Worm (Caenorhabditis elegans) whole organism, young adult: ENCODE results near the gene W02F12.4.

Experiments used
- B0035.1 ChIP-seq: sonication (generic microtip); optimal IDR thresholded peaks from 2 replicates; lab custom pipeline; 2016; ENCODE audit warnings: missing genetic modification characterization, mild to moderate bottlenecking, missing compliant biosample characterization, missing genotype, missing genetic modification reagents
- B0336.3 ChIP-seq: fragments of 200-800 bp; sonication (Bioruptor generic); IDR thresholded peaks from 2 replicates; pipeline ENCODE4 v1.3.6; 2022; ENCODE audit warnings: missing genetic modification characterization, missing compliant biosample characterization
- D2030.7 ChIP-seq: fragments of 200-800 bp; sonication (Bioruptor generic); IDR thresholded peaks from 2 replicates; pipeline ENCODE4 v1.3.6; 2022; ENCODE audit warnings: missing genetic modification reagents, missing genetic modification characterization, missing compliant biosample characterization
- F10E7.11 ChIP-seq: sonication (generic microtip); optimal IDR thresholded peaks from 2 replicates; lab custom pipeline; 2017; ENCODE audit warnings: mild to moderate bottlenecking, missing genetic modification characterization, moderate library complexity, missing compliant biosample characterization
- F22D6.2 ChIP-seq: sonication (generic microtip); optimal IDR thresholded peaks from 2 replicates; lab custom pipeline; 2016; ENCODE audit warnings: mild to moderate bottlenecking, missing genetic modification characterization, missing compliant biosample characterization
- F33H1.4 ChIP-seq: fragments of 200-800 bp; sonication (Bioruptor generic); IDR thresholded peaks from 2 replicates; pipeline ENCODE4 v1.3.6; 2022; ENCODE audit warnings: missing genetic modification reagents, missing genetic modification characterization, missing compliant biosample characterization
- F37B4.10 ChIP-seq: fragments of 200-800 bp; sonication (Bioruptor generic); IDR thresholded peaks from 2 replicates; pipeline ENCODE4 v1.3.6; 2022; ENCODE audit warnings: missing genetic modification characterization, missing compliant biosample characterization
- F57C9.4 ChIP-seq: sonication (generic microtip); optimal IDR thresholded peaks from 2 replicates; lab custom pipeline; 2017; ENCODE audit warnings: mild to moderate bottlenecking, missing genetic modification characterization, missing compliant biosample characterization
- K12H6.12 ChIP-seq: fragments of 200-800 bp; sonication (Bioruptor generic); optimal IDR thresholded peaks from 2 replicates; lab custom pipeline; 2018; ENCODE audit warnings: mild to moderate bottlenecking, missing genetic modification characterization, missing compliant biosample characterization
- Y95B8A.8 ChIP-seq: fragments of 200-800 bp; sonication (Bioruptor generic); IDR thresholded peaks from 2 replicates; pipeline ENCODE4 v1.3.6; 2022; ENCODE audit warnings: missing genetic modification reagents, missing genetic modification characterization, missing compliant biosample characterization
- ama-1 ChIP-seq, 3 experiments: fragments of 150-350 bp in 1 of 3; sonication (generic microtip) in 2 of 3; optimal IDR thresholded peaks; 2 replicates each; lab custom pipeline; 2014 to 2018; ENCODE audit warnings: missing biosample characterization in 2 of 3, missing genetic modification characterization in 2 of 3, missing genetic modification reagents in 2 of 3
- attf-5 ChIP-seq: fragments of 200-800 bp; sonication (Bioruptor generic); optimal IDR thresholded peaks from 2 replicates; lab custom pipeline; 2018; ENCODE audit warnings: mild to moderate bottlenecking, missing genetic modification characterization, missing compliant biosample characterization
- bed-2 ChIP-seq: fragments of 200-800 bp; sonication (Bioruptor generic); IDR thresholded peaks from 2 replicates; pipeline ENCODE4 v1.3.6; 2022; ENCODE audit warnings: missing genetic modification reagents, missing genetic modification characterization, missing compliant biosample characterization
- ccch-3 ChIP-seq: fragments of 200-800 bp; sonication (Bioruptor generic); optimal IDR thresholded peaks from 2 replicates; lab custom pipeline; 2018; ENCODE audit warnings: mild to moderate bottlenecking, missing genetic modification characterization, missing compliant biosample characterization
- ceh-79 ChIP-seq: sonication (generic microtip); optimal IDR thresholded peaks from 2 replicates; lab custom pipeline; 2017; ENCODE audit warnings: mild to moderate bottlenecking, missing genetic modification characterization, missing compliant biosample characterization
- ceh-91 ChIP-seq: fragments of 200-800 bp; sonication (Bioruptor generic); IDR thresholded peaks from 2 replicates; pipeline ENCODE4 v1.3.6; 2022; ENCODE audit warnings: missing genetic modification reagents, missing genetic modification characterization, missing compliant biosample characterization
- die-1 ChIP-seq: sonication (generic microtip); optimal IDR thresholded peaks from 2 replicates; lab custom pipeline; 2016; ENCODE audit warnings: missing genotype, mild to moderate bottlenecking, missing genetic modification characterization, missing compliant biosample characterization
- dox-1 ChIP-seq: fragments of 200-800 bp; sonication (Bioruptor generic); IDR thresholded peaks from 2 replicates; pipeline ENCODE4 v1.3.6; 2022; ENCODE audit warnings: missing genetic modification reagents, missing genetic modification characterization, missing compliant biosample characterization
- dpl-1 ChIP-seq: fragments of 150-350 bp; optimal IDR thresholded peaks from 2 replicates; lab custom pipeline; 2014; ENCODE audit warnings: missing biosample characterization, missing genetic modification reagents, missing genetic modification characterization
- efl-1 ChIP-seq: fragments of 150-350 bp; optimal IDR thresholded peaks from 2 replicates; lab custom pipeline; 2014; ENCODE audit warnings: missing biosample characterization, missing genetic modification reagents, missing genetic modification characterization
- egrh-3 ChIP-seq: fragments of 200-800 bp; sonication (Bioruptor generic); IDR thresholded peaks from 2 replicates; pipeline ENCODE4 v1.3.6; 2022; ENCODE audit warnings: missing genetic modification reagents, missing genetic modification characterization, missing compliant biosample characterization
- ets-4 ChIP-seq: fragments of 200-800 bp; sonication (Bioruptor generic); optimal IDR thresholded peaks from 2 replicates; lab custom pipeline; 2018; ENCODE audit warnings: mild to moderate bottlenecking, missing genetic modification characterization, missing compliant biosample characterization
- gei-17 ChIP-seq: fragments of 200-800 bp; sonication (Bioruptor generic); optimal IDR thresholded peaks from 2 replicates; lab custom pipeline; 2018; ENCODE audit warnings: mild to moderate bottlenecking, missing genetic modification characterization, missing compliant biosample characterization
- hmg-1.2 ChIP-seq: fragments of 200-800 bp; sonication (Bioruptor generic); IDR thresholded peaks from 2 replicates; pipeline ENCODE4 v1.3.6; 2022; ENCODE audit warnings: missing genetic modification reagents, missing genetic modification characterization, missing compliant biosample characterization
- hrde-1 ChIP-seq: sonication (generic microtip); optimal IDR thresholded peaks from 2 replicates; lab custom pipeline; 2016; ENCODE audit warnings: missing genetic modification characterization, mild to moderate bottlenecking, missing compliant biosample characterization, moderate library complexity, missing genotype, missing genetic modification reagents, borderline replicate concordance
- hsf-1 ChIP-seq: fragments of 200-800 bp; sonication (Bioruptor generic); IDR thresholded peaks from 2 replicates; pipeline ENCODE4 v1.3.6; 2022; ENCODE audit warnings: missing genetic modification reagents, missing genetic modification characterization, missing compliant biosample characterization
- lag-1 ChIP-seq: fragments of 200-800 bp; sonication (Bioruptor generic); IDR thresholded peaks from 2 replicates; pipeline ENCODE4 v1.3.6; 2022; ENCODE audit warnings: missing genetic modification reagents, missing genetic modification characterization, missing compliant biosample characterization
- let-526 ChIP-seq: fragments of 200-800 bp; sonication (Bioruptor generic); IDR thresholded peaks from 2 replicates; pipeline ENCODE4 v1.3.6; 2022; ENCODE audit warnings: missing genetic modification reagents, missing genetic modification characterization, missing compliant biosample characterization
- lin-26 ChIP-seq: fragments of 200-800 bp; sonication (Bioruptor generic); IDR thresholded peaks from 2 replicates; pipeline ENCODE4 v1.3.6; 2022; ENCODE audit warnings: missing genetic modification reagents, missing genetic modification characterization, missing compliant biosample characterization
- lin-35 ChIP-seq, 3 experiments: fragments of 150-350 bp in 2 of 3; sonication (generic microtip) in 1 of 3; optimal IDR thresholded peaks; 2 replicates each; lab custom pipeline; 2014 to 2018; ENCODE audit warnings: missing biosample characterization in 3 of 3, missing genetic modification characterization in 3 of 3, missing genetic modification reagents in 3 of 3
- lin-54 ChIP-seq: fragments of 200-800 bp; sonication (Bioruptor generic); optimal IDR thresholded peaks from 2 replicates; lab custom pipeline; 2018; ENCODE audit warnings: mild to moderate bottlenecking, missing genetic modification characterization, missing compliant biosample characterization
- lsl-1 ChIP-seq: fragments of 200-800 bp; sonication (Bioruptor generic); optimal IDR thresholded peaks from 2 replicates; lab custom pipeline; 2018; ENCODE audit warnings: mild to moderate bottlenecking, missing genetic modification characterization, moderate library complexity, missing compliant biosample characterization
- madf-10 ChIP-seq: sonication (generic microtip); optimal IDR thresholded peaks from 2 replicates; lab custom pipeline; 2016; ENCODE audit warnings: mild to moderate bottlenecking, missing genetic modification characterization, missing compliant biosample characterization
- madf-6 ChIP-seq: fragments of 200-800 bp; sonication (Bioruptor generic); IDR thresholded peaks from 2 replicates; pipeline ENCODE4 v1.3.6; 2022; ENCODE audit warnings: missing genetic modification reagents, missing genetic modification characterization, missing compliant biosample characterization
- madf-8 ChIP-seq: fragments of 200-800 bp; sonication (Bioruptor generic); conservative IDR thresholded peaks from 2 replicates; pipeline ENCODE4 v1.3.6; 2022; ENCODE audit warnings: missing genetic modification reagents, missing genetic modification characterization, missing compliant biosample characterization
- rcor-1 ChIP-seq: fragments of 200-800 bp; sonication (Bioruptor generic); IDR thresholded peaks from 2 replicates; pipeline ENCODE4 v1.3.6; 2022; ENCODE audit warnings: missing genetic modification reagents, missing genetic modification characterization, missing compliant biosample characterization
- sdz-38 ChIP-seq: sonication (generic microtip); optimal IDR thresholded peaks from 2 replicates; lab custom pipeline; 2016; ENCODE audit warnings: missing genotype, missing genetic modification characterization, missing compliant biosample characterization
- snpc-1.3 ChIP-seq: sonication (generic microtip); optimal IDR thresholded peaks from 2 replicates; lab custom pipeline; 2017; ENCODE audit warnings: missing genetic modification characterization, mild to moderate bottlenecking, missing compliant biosample characterization, antibody characterized with exemption, moderate library complexity, missing genotype, missing genetic modification reagents; ENCODE audit not compliant: insufficient read depth
- snpc-3.4 ChIP-seq: sonication (generic microtip); optimal IDR thresholded peaks from 2 replicates; lab custom pipeline; 2017; ENCODE audit warnings: missing genetic modification characterization, mild to moderate bottlenecking, missing compliant biosample characterization, antibody characterized with exemption, moderate library complexity, missing genotype, missing genetic modification reagents
- snpc-4 ChIP-seq, 5 experiments: fragments of 150-350 bp in 1 of 5; sonication (generic microtip) in 4 of 5; optimal IDR thresholded peaks; 2 replicates each; lab custom pipeline; 2014 to 2018; ENCODE audit warnings: missing genetic modification characterization in 5 of 5, missing biosample characterization in 3 of 5, antibody characterized with exemption in 2 of 5, mild to moderate bottlenecking in 2 of 5, missing compliant biosample characterization in 2 of 5, missing genotype in 2 of 5, moderate library complexity in 2 of 5, missing genetic modification reagents in 1 of 5
- xnd-1 ChIP-seq: sonication (generic microtip); optimal IDR thresholded peaks from 2 replicates; lab custom pipeline; 2016; ENCODE audit warnings: missing genotype, missing genetic modification reagents, missing genetic modification characterization, missing compliant biosample characterization

Gene W02F12.4

ce11 chrV:6705367-6705766 lies 1.4 kb downstream of the W02F12.4 start:
- TF ChIP-seq F22D6.2 (tag; lab: Kevin White, UChicago) (no peak), ceh-91 (GFP tag; lab: Robert Waterston, UW) (0 out of 2 replicates have a peak, but pooled peaks have one; percentile 33), lsl-1 (peak; percentile 15)

ce11 chrV:6704482-6704881 lies 2.3 kb downstream of the W02F12.4 start:
- TF ChIP-seq lin-35 (GFP tag; optimal IDR thresholded peaks at IDR 0.05; lab: Kevin White, UChicago) (no peak), lin-26 (GFP tag; lab: Robert Waterston, UW) (peak; percentile 28; the same call in 1 of the 2 replicates), efl-1 (no peak), sdz-38 (tag; lab: Kevin White, UChicago) (no peak), ama-1 (optimal IDR thresholded peaks at IDR 0.05; lab: Kevin White, UChicago) (no peak), ama-1 (GFP tag; optimal IDR thresholded peaks at IDR 0.05; lab: Kevin White, UChicago) (no peak), hsf-1 (no peak), xnd-1 (tag; lab: Kevin White, UChicago) (peak; percentile 25), F37B4.10 (GFP tag; lab: Robert Waterston, UW) (no peak), ceh-79 (no peak), Y95B8A.8 (GFP tag; lab: Robert Waterston, UW) (0 out of 2 replicates have a peak, but pooled peaks have one; percentile 7), attf-5 (GFP tag; lab: Kevin White, UChicago) (no peak), B0336.3 (peak; percentile 58; the same call in 1 of the 2 replicates), K12H6.12 (tag; lab: Kevin White, UChicago) (no peak), let-526 (GFP tag; lab: Robert Waterston, UW) (no peak), die-1 (tag; lab: Kevin White, UChicago) (no peak), gei-17 (GFP tag; lab: Kevin White, UChicago) (no peak), lag-1 (no peak), rcor-1 (no peak), snpc-4 (GFP tag; optimal IDR thresholded peaks at IDR 0.05; lab: Kevin White, UChicago) (no peak), snpc-4 (tag; optimal IDR thresholded peaks at IDR 0.05; lab: Kevin White, UChicago) (no peak), hrde-1 (tag; lab: Kevin White, UChicago) (no peak), F10E7.11 (no peak), B0035.1 (no peak), bed-2 (no peak), madf-6 (GFP tag; lab: Robert Waterston, UW) (peak; percentile 55; the same call in 1 of the 2 replicates), ets-4 (no peak), egrh-3 (GFP tag; lab: Robert Waterston, UW) (no peak), lin-54 (no peak), hmg-1.2 (no peak)

- TF ChIP-seq ccch-3 (GFP tag; lab: Kevin White, UChicago) (no peak), D2030.7 (GFP tag; lab: Robert Waterston, UW) (0 out of 2 replicates have a peak, but pooled peaks have one; percentile 35), dox-1 (GFP tag; lab: Robert Waterston, UW) (0 out of 2 replicates have a peak, but pooled peaks have one; percentile 21), dpl-1 (peak; percentile 61), madf-8 (GFP tag; lab: Robert Waterston, UW) (peak; percentile 67), lin-54 (peak; percentile 10), snpc-1.3 (peak; percentile 12), rcor-1 (0 out of 2 replicates have a peak, but pooled peaks have one; percentile 8), madf-10 (no peak), efl-1 (peak; percentile 77), F33H1.4 (GFP tag; lab: Robert Waterston, UW) (peak; percentile 82), madf-6 (GFP tag; lab: Robert Waterston, UW) (peak; percentile 90), F57C9.4 (tag; lab: Kevin White, UChicago) (no peak), snpc-3.4 (tag; lab: Kevin White, UChicago) (peak; percentile 27), xnd-1 (tag; lab: Kevin White, UChicago) (peak; percentile 83), lsl-1 (peak; percentile 92)
Measured at ce11 chrV:6702692-6703091, 4.0 kb downstream of the W02F12.4 start, which contains the start of gene era-1. TSS of gene era-1 (plus strand) at chrV:6703057.
